Fruit fly (Drosophila melanogaster) whole organism, prepupa: Measurements from ENCODE around the gene CG33235.

Experiments used
- Blimp-1 ChIP-seq: fragments of 200-800 bp; sonication (Bioruptor generic); optimal IDR thresholded peaks from 3 replicates; lab custom pipeline; 2017; ENCODE audit warnings: missing biosample characterization, missing genetic modification characterization, mild to moderate bottlenecking, moderate library complexity, missing genetic modification reagents
- CG10631 ChIP-seq: fragments of 200-800 bp; sonication (Bioruptor generic); optimal IDR thresholded peaks from 2 replicates; lab custom pipeline; 2016; ENCODE audit warnings: missing biosample characterization, missing genetic modification characterization
- CG10669 ChIP-seq: fragments of 200-800 bp; sonication (Bioruptor generic); optimal IDR thresholded peaks from 3 replicates; lab custom pipeline; 2018; ENCODE audit warnings: missing biosample characterization, mild to moderate bottlenecking, missing genetic modification characterization, moderate library complexity
- CG11294 ChIP-seq: fragments of 200-800 bp; sonication (Bioruptor generic); IDR thresholded peaks from 2 replicates; pipeline ENCODE4 v1.3.6; 2022; ENCODE audit warnings: missing biosample characterization, missing genetic modification characterization
- CG11762 ChIP-seq: fragments of 200-800 bp; sonication (Bioruptor generic); optimal IDR thresholded peaks from 3 replicates; lab custom pipeline; 2016; ENCODE audit warnings: missing biosample characterization, missing genetic modification characterization; ENCODE audit not compliant: insufficient read depth
- CG11902 ChIP-seq: fragments of 200-800 bp; sonication (Bioruptor generic); optimal IDR thresholded peaks from 3 replicates; lab custom pipeline; 2016; ENCODE audit warnings: missing biosample characterization, missing genetic modification characterization
- CG15336 ChIP-seq: fragments of 200-800 bp; sonication (Bioruptor generic); IDR thresholded peaks from 2 replicates; pipeline ENCODE4 v1.3.6; 2022; ENCODE audit warnings: missing biosample characterization, missing genetic modification characterization
- CG1621 ChIP-seq: fragments of 200-800 bp; sonication (Bioruptor generic); optimal IDR thresholded peaks from 3 replicates; lab custom pipeline; 2018; ENCODE audit warnings: missing biosample characterization, mild to moderate bottlenecking, missing genetic modification characterization
- CG16779 ChIP-seq: fragments of 200-800 bp; sonication (Bioruptor generic); optimal IDR thresholded peaks from 3 replicates; lab custom pipeline; 2017; ENCODE audit warnings: missing biosample characterization, mild to moderate bottlenecking, missing genetic modification characterization
- CG3032 ChIP-seq: fragments of 200-800 bp; optimal IDR thresholded peaks from 2 replicates; lab custom pipeline; 2019; ENCODE audit warnings: missing biosample characterization, mild to moderate bottlenecking, missing genetic modification characterization, moderate library complexity
- CG34406 ChIP-seq: fragments of 200-800 bp; sonication (Bioruptor generic); optimal IDR thresholded peaks from 3 replicates; lab custom pipeline; 2016; ENCODE audit warnings: missing biosample characterization, missing genetic modification characterization
- CG3919 ChIP-seq: fragments of 200-800 bp; sonication (Bioruptor generic); optimal IDR thresholded peaks from 3 replicates; lab custom pipeline; 2016; ENCODE audit warnings: missing biosample characterization, missing genetic modification characterization
- CG4318 ChIP-seq: fragments of 200-800 bp; sonication (Bioruptor generic); optimal IDR thresholded peaks from 3 replicates; lab custom pipeline; 2017; ENCODE audit warnings: missing biosample characterization, mild to moderate bottlenecking, missing genetic modification characterization
- CG6163 ChIP-seq: fragments of 200-800 bp; sonication (Bioruptor generic); IDR thresholded peaks from 3 replicates; pipeline ENCODE4 v1.3.6; 2022; ENCODE audit warnings: missing biosample characterization, missing genetic modification characterization
- CG6276 ChIP-seq: fragments of 200-800 bp; sonication (Bioruptor generic); optimal IDR thresholded peaks from 2 replicates; lab custom pipeline; 2017; ENCODE audit warnings: missing biosample characterization, mild to moderate bottlenecking, missing genetic modification characterization
- CG6854 ChIP-seq: fragments of 200-800 bp; sonication (Bioruptor generic); optimal IDR thresholded peaks from 2 replicates; lab custom pipeline; 2017; ENCODE audit warnings: missing biosample characterization, mild to moderate bottlenecking, missing genetic modification characterization
- CG7368 ChIP-seq: fragments of 200-800 bp; sonication (Bioruptor generic); optimal IDR thresholded peaks from 3 replicates; lab custom pipeline; 2016; ENCODE audit warnings: missing biosample characterization, missing genetic modification characterization
- CG8632 ChIP-seq: fragments of 200-800 bp; sonication (Bioruptor generic); optimal IDR thresholded peaks from 3 replicates; lab custom pipeline; 2016; ENCODE audit warnings: missing biosample characterization, missing genetic modification characterization
- CG9139 ChIP-seq: fragments of 200-800 bp; sonication (Bioruptor generic); optimal IDR thresholded peaks from 3 replicates; lab custom pipeline; 2017; ENCODE audit warnings: missing biosample characterization, mild to moderate bottlenecking, missing genetic modification characterization
- Eip75B ChIP-seq: fragments of 200-800 bp; sonication (Bioruptor generic); optimal IDR thresholded peaks from 3 replicates; lab custom pipeline; 2016; ENCODE audit warnings: missing biosample characterization, missing genetic modification characterization
- Eip78C ChIP-seq: fragments of 200-800 bp; sonication (Bioruptor generic); peaks from one replicate; lab custom pipeline; 2016; ENCODE audit warnings: missing biosample characterization, missing genetic modification characterization
- Eip93F ChIP-seq: fragments of 200-800 bp; sonication (Bioruptor generic); optimal IDR thresholded peaks from 2 replicates; lab custom pipeline; 2016; ENCODE audit warnings: missing biosample characterization, mild to moderate bottlenecking, missing genetic modification characterization
- Ets21C ChIP-seq: fragments of 200-800 bp; sonication (Bioruptor generic); optimal IDR thresholded peaks from 3 replicates; lab custom pipeline; 2016; ENCODE audit warnings: missing biosample characterization, missing genetic modification characterization
- Ets96B ChIP-seq: fragments of 200-800 bp; optimal IDR thresholded peaks from 2 replicates; lab custom pipeline; 2019; ENCODE audit warnings: missing biosample characterization, mild to moderate bottlenecking, missing genetic modification characterization, moderate library complexity
- Gug ChIP-seq: fragments of 200-800 bp; sonication (Bioruptor generic); IDR thresholded peaks from 2 replicates; pipeline ENCODE4 v1.3.6; 2022; ENCODE audit warnings: missing biosample characterization, missing genetic modification characterization
- Hr39 ChIP-seq: fragments of 200-800 bp; sonication (Bioruptor generic); optimal IDR thresholded peaks from 2 replicates; lab custom pipeline; 2016; ENCODE audit warnings: missing biosample characterization, missing genetic modification characterization
- Hr4 ChIP-seq: fragments of 200-800 bp; sonication (Bioruptor generic); optimal IDR thresholded peaks from 3 replicates; lab custom pipeline; 2016; ENCODE audit warnings: missing biosample characterization, missing genetic modification characterization
- Lpt ChIP-seq: fragments of 200-800 bp; sonication (Bioruptor generic); optimal IDR thresholded peaks from 3 replicates; lab custom pipeline; 2016; ENCODE audit warnings: missing biosample characterization, missing genetic modification characterization
- Met ChIP-seq: fragments of 200-800 bp; sonication (Bioruptor generic); optimal IDR thresholded peaks from 3 replicates; lab custom pipeline; 2016; ENCODE audit warnings: missing biosample characterization, missing genetic modification characterization
- OdsH ChIP-seq: fragments of 200-800 bp; sonication (Bioruptor generic); optimal IDR thresholded peaks from 3 replicates; lab custom pipeline; 2016; ENCODE audit warnings: missing biosample characterization, missing genetic modification characterization
- Smox ChIP-seq: fragments of 200-800 bp; sonication (Bioruptor generic); optimal IDR thresholded peaks from 3 replicates; lab custom pipeline; 2016; ENCODE audit warnings: missing biosample characterization, missing genetic modification characterization
- Sox102F ChIP-seq: fragments of 200-800 bp; sonication (Bioruptor generic); optimal IDR thresholded peaks from 2 replicates; lab custom pipeline; 2016; ENCODE audit warnings: missing biosample characterization, mild to moderate bottlenecking, missing genetic modification characterization
- Sox15 ChIP-seq: fragments of 200-800 bp; sonication (Bioruptor generic); optimal IDR thresholded peaks from 3 replicates; lab custom pipeline; 2016; ENCODE audit warnings: missing biosample characterization, missing genetic modification characterization
- acj6 ChIP-seq: fragments of 200-800 bp; sonication (Bioruptor generic); optimal IDR thresholded peaks from 3 replicates; lab custom pipeline; 2016; ENCODE audit warnings: missing biosample characterization, missing genetic modification characterization
- cyc ChIP-seq: fragments of 200-800 bp; sonication (Bioruptor generic); optimal IDR thresholded peaks from 3 replicates; lab custom pipeline; 2016; ENCODE audit warnings: missing biosample characterization, missing genetic modification characterization
- dac ChIP-seq: fragments of 200-800 bp; sonication (Bioruptor generic); optimal IDR thresholded peaks from 2 replicates; lab custom pipeline; 2017; ENCODE audit warnings: missing biosample characterization, mild to moderate bottlenecking, missing genetic modification characterization
- eg ChIP-seq: fragments of 200-800 bp; sonication (Bioruptor generic); IDR thresholded peaks from 3 replicates; pipeline ENCODE4 v1.3.6; 2022; ENCODE audit warnings: missing biosample characterization, missing genetic modification characterization
- esn ChIP-seq: fragments of 200-800 bp; sonication (Bioruptor generic); optimal IDR thresholded peaks from 2 replicates; lab custom pipeline; 2016; ENCODE audit warnings: missing biosample characterization, mild to moderate bottlenecking, missing genetic modification characterization, moderate library complexity
- fd85E ChIP-seq: fragments of 200-800 bp; sonication (Bioruptor generic); optimal IDR thresholded peaks from 3 replicates; lab custom pipeline; 2016; ENCODE audit warnings: missing biosample characterization, missing genetic modification characterization
- lz ChIP-seq: fragments of 200-800 bp; sonication (Bioruptor generic); optimal IDR thresholded peaks from 3 replicates; lab custom pipeline; 2016; ENCODE audit warnings: missing biosample characterization, missing genetic modification characterization
- net ChIP-seq: fragments of 200-800 bp; sonication (Bioruptor generic); optimal IDR thresholded peaks from 3 replicates; lab custom pipeline; 2016; ENCODE audit warnings: missing biosample characterization, missing genetic modification characterization
- pdm3 ChIP-seq: fragments of 200-800 bp; sonication (Bioruptor generic); optimal IDR thresholded peaks from 3 replicates; lab custom pipeline; 2016; ENCODE audit warnings: missing biosample characterization, missing genetic modification characterization
- ss ChIP-seq, 2 experiments: fragments of 200-800 bp; sonication (Bioruptor generic); optimal IDR thresholded peaks; 2 replicates in 1 of 2; 3 replicates in 1 of 2; lab custom pipeline; 2017 to 2018; ENCODE audit warnings: mild to moderate bottlenecking in 2 of 2, missing biosample characterization in 2 of 2, missing genetic modification characterization in 2 of 2, moderate library complexity in 1 of 2
- svp ChIP-seq: fragments of 200-800 bp; sonication (Bioruptor generic); peaks from one replicate; lab custom pipeline; 2016; ENCODE audit warnings: missing biosample characterization, missing genetic modification characterization
- topi ChIP-seq: fragments of 200-800 bp; sonication (Bioruptor generic); optimal IDR thresholded peaks from 3 replicates; lab custom pipeline; 2016; ENCODE audit warnings: missing biosample characterization, missing genetic modification characterization
- vri ChIP-seq: fragments of 200-800 bp; sonication (Bioruptor generic); optimal IDR thresholded peaks from 3 replicates; lab custom pipeline; 2016; ENCODE audit warnings: missing biosample characterization, mild to moderate bottlenecking, missing genetic modification characterization

CG33235 gene

dm6 chrX:11441829-11442634, 49.3 kb downstream of the CG33235 start, which contains the start of gene Sk1 (continued):
- no peak for TF ChIP-seq CG9139
- TF ChIP-seq Hr4 (GFP tag; lab: Kevin White, UChicago), result peak; percentile 27
- TF ChIP-seq CG10669 (GFP tag; lab: Kevin White, UChicago), result no peak
- TF ChIP-seq CG16779, result no peak
- TF ChIP-seq vri (GFP tag; lab: Kevin White, UChicago), result peak; percentile 74
- peak; percentile 45 for TF ChIP-seq Met
- peak; percentile 55; the same call in 1 of the 3 replicates for TF ChIP-seq CG6163 (GFP tag; lab: Robert Waterston, UW)
- TF ChIP-seq Eip75B, result no peak
- no peak for TF ChIP-seq CG1621
- no peak for TF ChIP-seq CG11902 (GFP tag; lab: Kevin White, UChicago)
- peak; percentile 7 for TF ChIP-seq acj6 (GFP tag; lab: Kevin White, UChicago)
- TF ChIP-seq net, result peak; percentile 35
- TF ChIP-seq CG8632, result peak; percentile 9
- no peak for TF ChIP-seq CG11762 (GFP tag; lab: Kevin White, UChicago)
- TF ChIP-seq Sox102F, result no peak
- TF ChIP-seq ss (GFP tag; optimal IDR thresholded peaks at IDR 0.05; lab: Kevin White, UChicago), result no peak
- no peak for TF ChIP-seq CG6276 (GFP tag; lab: Kevin White, UChicago)
- TF ChIP-seq OdsH (GFP tag; lab: Kevin White, UChicago), result peak; percentile 14
- no peak for TF ChIP-seq eg (GFP tag; lab: Robert Waterston, UW)
- TF ChIP-seq Eip93F, result no peak
- peak; percentile 19 for TF ChIP-seq CG3919 (GFP tag; lab: Kevin White, UChicago)
- TF ChIP-seq CG15336 (GFP tag; lab: Robert Waterston, UW), result peak; percentile 35; the same call in 1 of the 2 replicates
- TF ChIP-seq Sox15 (GFP tag; lab: Kevin White, UChicago), result no peak
- TF ChIP-seq Lpt (GFP tag; lab: Kevin White, UChicago), result peak; percentile 16

DNA sequence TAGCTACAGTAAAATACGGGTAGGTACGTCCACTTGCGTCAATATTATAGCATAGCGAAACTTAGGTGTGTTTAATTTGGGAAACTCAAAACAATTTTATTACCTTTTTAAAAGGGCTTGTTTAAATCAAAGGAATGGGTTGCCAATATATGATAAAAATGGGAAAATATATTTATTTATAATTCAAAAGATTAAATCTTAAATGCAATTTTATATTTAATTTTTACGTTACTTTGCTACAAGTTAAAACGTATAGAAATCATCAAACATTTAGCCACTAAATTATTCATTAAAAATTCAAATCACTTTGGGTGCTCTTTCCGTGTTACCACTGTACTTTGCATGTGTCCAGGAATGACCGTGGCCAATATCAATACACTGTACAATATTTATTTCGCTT, 50.4 kb downstream of the CG33235 start:
- TF ChIP-seq Ets96B (tag; lab: Kevin White, UChicago) (no peak), CG6276 (GFP tag; lab: Kevin White, UChicago) (no peak), CG11902 (GFP tag; lab: Kevin White, UChicago) (no peak), Met (peak; percentile 33), Eip78C (GFP tag; lab: Kevin White, UChicago) (peak; percentile 71), Smox (peak; percentile 9), pdm3 (GFP tag; lab: Kevin White, UChicago) (no peak), cyc (GFP tag; lab: Kevin White, UChicago) (no peak), CG3919 (GFP tag; lab: Kevin White, UChicago) (no peak), CG7368 (no peak), Blimp-1 (GFP tag; lab: Kevin White, UChicago) (no peak), CG9139 (no peak), CG3032 (tag; lab: Kevin White, UChicago) (no peak), Sox102F (no peak), dac (no peak), lz (no peak), CG16779 (no peak), CG10669 (GFP tag; lab: Kevin White, UChicago) (no peak), Hr39 (GFP tag; lab: Kevin White, UChicago) (no peak), CG6854 (no peak), esn (GFP tag; lab: Kevin White, UChicago) (peak; percentile 29), topi (GFP tag; lab: Kevin White, UChicago) (no peak), CG10631 (GFP tag; lab: Kevin White, UChicago) (no peak), svp (GFP tag; lab: Kevin White, UChicago) (peak; percentile 50), net (no peak), Lpt (GFP tag; lab: Kevin White, UChicago) (no peak), CG34406 (GFP tag; lab: Kevin White, UChicago) (no peak), Eip93F (no peak), CG11294 (GFP tag; lab: Robert Waterston, UW) (no peak), CG11762 (GFP tag; lab: Kevin White, UChicago) (no peak), Ets21C (GFP tag; lab: Kevin White, UChicago) (no peak), CG6163 (GFP tag; lab: Robert Waterston, UW) (no peak), acj6 (GFP tag; lab: Kevin White, UChicago) (peak; percentile 5), ss (GFP tag; optimal IDR thresholded peaks at IDR 0.05; lab: Kevin White, UChicago) (no peak), CG4318 (GFP tag; lab: Kevin White, UChicago) (no peak), CG1621 (no peak), Gug (GFP tag; lab: Robert Waterston, UW) (no peak), fd85E (GFP tag; lab: Kevin White, UChicago) (no peak), vri (GFP tag; lab: Kevin White, UChicago) (no peak), Sox15 (GFP tag; lab: Kevin White, UChicago) (no peak), CG8632 (peak; percentile 44)
